Worm (Caenorhabditis elegans) whole organism, L1 larva: Measurements from ENCODE around the gene lea-1.

Source experiments
- Y116A8C.19 ChIP-seq: sonication (generic microtip); optimal IDR thresholded peaks from 2 replicates; lab custom pipeline; 2016; ENCODE audit warnings: missing compliant biosample characterization, missing genetic modification characterization, borderline replicate concordance
- blmp-1 ChIP-seq: fragments of 150-350 bp; optimal IDR thresholded peaks from 2 replicates; lab custom pipeline; 2014; ENCODE audit warnings: missing biosample characterization, missing genetic modification characterization
- ceh-8 ChIP-seq: fragments of 200-800 bp; sonication (Bioruptor generic); optimal IDR thresholded peaks from 2 replicates; lab custom pipeline; 2018; ENCODE audit warnings: mild to moderate bottlenecking, missing genetic modification characterization, moderate library complexity, missing compliant biosample characterization
- ceh-82 ChIP-seq, 3 experiments: fragments of 150-350 bp in 1 of 3; sonication (generic microtip) in 2 of 3; optimal IDR thresholded peaks; 2 replicates each; lab custom pipeline; 2014 to 2017; ENCODE audit warnings: missing biosample characterization in 3 of 3, missing genetic modification characterization in 3 of 3
- dpl-1 ChIP-seq, 3 experiments: fragments of 150-350 bp in 2 of 3; sonication (generic microtip) in 1 of 3; optimal IDR thresholded peaks; 2 replicates each; lab custom pipeline; 2014 to 2017; ENCODE audit warnings: missing biosample characterization in 3 of 3, missing genetic modification characterization in 3 of 3, missing genetic modification reagents in 3 of 3
- dsc-1 ChIP-seq: sonication (generic microtip); optimal IDR thresholded peaks from 2 replicates; lab custom pipeline; 2016; ENCODE audit warnings: mild to moderate bottlenecking, missing genetic modification characterization, missing compliant biosample characterization
- efl-1 ChIP-seq, 4 experiments: fragments of 150-350 bp; optimal IDR thresholded peaks in 3 of 4; peaks in 1 of 4; 1 replicate in 1 of 4; 2 replicates in 3 of 4; lab custom pipeline; 2014; ENCODE audit warnings: missing biosample characterization in 2 of 4, missing genetic modification characterization in 2 of 4, missing genetic modification reagents in 2 of 4
- egl-13 ChIP-seq: sonication (generic microtip); optimal IDR thresholded peaks from 2 replicates; lab custom pipeline; 2016; ENCODE audit warnings: missing genotype, missing genetic modification reagents, missing genetic modification characterization, missing compliant biosample characterization
- elt-2 ChIP-seq: sonication (generic microtip); optimal IDR thresholded peaks from 2 replicates; lab custom pipeline; 2016; ENCODE audit warnings: missing genetic modification characterization, mild to moderate bottlenecking, inconsistent platforms, missing compliant biosample characterization, missing genetic modification reagents
- elt-3 ChIP-seq, 6 experiments: fragments of 150-350 bp in 1 of 6; sonication (generic microtip); optimal IDR thresholded peaks; 2 replicates each; lab custom pipeline; 2017 to 2018; ENCODE audit warnings: missing biosample characterization in 6 of 6, missing genetic modification characterization in 6 of 6, inconsistent platforms in 1 of 6
- ets-5 ChIP-seq: fragments of 200-800 bp; sonication (Bioruptor generic); IDR thresholded peaks from 2 replicates; pipeline ENCODE4 v1.3.6; 2022; ENCODE audit warnings: missing genetic modification characterization, missing compliant biosample characterization
- fkh-8 ChIP-seq: sonication (generic microtip); optimal IDR thresholded peaks from 2 replicates; lab custom pipeline; 2016; ENCODE audit warnings: mild to moderate bottlenecking, missing genetic modification characterization, missing compliant biosample characterization
- grh-1 ChIP-seq: fragments of 200-800 bp; sonication (Bioruptor generic); IDR thresholded peaks from 2 replicates; pipeline ENCODE4 v1.3.6; 2022; ENCODE audit warnings: missing genetic modification reagents, missing genetic modification characterization, missing compliant biosample characterization
- hlh-17 ChIP-seq: fragments of 200-800 bp; sonication (Bioruptor generic); optimal IDR thresholded peaks from 2 replicates; lab custom pipeline; 2018; ENCODE audit warnings: missing genetic modification characterization, mild to moderate bottlenecking, missing compliant biosample characterization, moderate library complexity, borderline replicate concordance
- irx-1 ChIP-seq: sonication (generic microtip); optimal IDR thresholded peaks from 2 replicates; lab custom pipeline; 2016; ENCODE audit warnings: missing genetic modification characterization, missing compliant biosample characterization
- isw-1 ChIP-seq: fragments of 200-800 bp; sonication (Bioruptor generic); IDR thresholded peaks from 2 replicates; pipeline ENCODE4 v1.3.6; 2022; ENCODE audit warnings: missing genetic modification characterization, missing compliant biosample characterization
- lin-14 ChIP-seq: fragments of 200-800 bp; sonication (Bioruptor generic); optimal IDR thresholded peaks from 2 replicates; lab custom pipeline; 2018; ENCODE audit warnings: mild to moderate bottlenecking, missing genetic modification characterization, moderate library complexity, missing compliant biosample characterization
- lir-3 ChIP-seq: sonication (generic microtip); optimal IDR thresholded peaks from 2 replicates; lab custom pipeline; 2016; ENCODE audit warnings: mild to moderate bottlenecking, missing genetic modification characterization, moderate library complexity, missing compliant biosample characterization; ENCODE audit not compliant: poor library complexity
- lsy-2 ChIP-seq, 2 experiments: fragments of 150-350 bp; optimal IDR thresholded peaks; 2 replicates each; lab custom pipeline; 2014; ENCODE audit warnings: missing biosample characterization in 2 of 2, missing genetic modification characterization in 2 of 2
- mab-9 ChIP-seq: fragments of 200-800 bp; sonication (Bioruptor generic); IDR thresholded peaks from 2 replicates; pipeline ENCODE4 v1.3.6; 2022; ENCODE audit warnings: missing genetic modification reagents, missing genetic modification characterization, missing compliant biosample characterization
- mep-1 ChIP-seq: fragments of 150-350 bp; optimal IDR thresholded peaks from 2 replicates; lab custom pipeline; 2014; ENCODE audit warnings: missing biosample characterization, missing genetic modification characterization
- nhr-11 ChIP-seq: fragments of 150-350 bp; optimal IDR thresholded peaks from 2 replicates; lab custom pipeline; 2014; ENCODE audit warnings: missing biosample characterization, missing genetic modification characterization
- nhr-12 ChIP-seq: sonication (generic microtip); optimal IDR thresholded peaks from 2 replicates; lab custom pipeline; 2017; ENCODE audit warnings: missing biosample characterization, missing genetic modification characterization
- nhr-28 ChIP-seq: fragments of 150-350 bp; optimal IDR thresholded peaks from 2 replicates; lab custom pipeline; 2014; ENCODE audit warnings: missing biosample characterization, missing genetic modification characterization
- nhr-47 ChIP-seq: sonication (generic microtip); optimal IDR thresholded peaks from 2 replicates; lab custom pipeline; 2016; ENCODE audit warnings: mild to moderate bottlenecking, missing genetic modification characterization, moderate library complexity, missing compliant biosample characterization
- nhr-71 ChIP-seq: sonication (generic microtip); optimal IDR thresholded peaks from 2 replicates; lab custom pipeline; 2016; ENCODE audit warnings: mild to moderate bottlenecking, missing genetic modification characterization, moderate library complexity, missing compliant biosample characterization
- nhr-77 ChIP-seq: fragments of 150-350 bp; optimal IDR thresholded peaks from 2 replicates; lab custom pipeline; 2014; ENCODE audit warnings: missing biosample characterization, missing genetic modification characterization
- nhr-85 ChIP-seq: sonication (generic microtip); peaks from one replicate; lab custom pipeline; 2016; ENCODE audit warnings: missing genetic modification characterization, inconsistent platforms, missing compliant biosample characterization
- pax-3 ChIP-seq: fragments of 200-800 bp; sonication (Bioruptor generic); optimal IDR thresholded peaks from 2 replicates; lab custom pipeline; 2018; ENCODE audit warnings: mild to moderate bottlenecking, missing genetic modification characterization, moderate library complexity, missing compliant biosample characterization
- skn-1 ChIP-seq: fragments of 150-350 bp; optimal IDR thresholded peaks from 2 replicates; lab custom pipeline; 2014; ENCODE audit warnings: missing biosample characterization, missing genetic modification characterization
- snu-23 ChIP-seq: sonication (generic microtip); optimal IDR thresholded peaks from 2 replicates; lab custom pipeline; 2016; ENCODE audit warnings: missing genetic modification characterization, missing compliant biosample characterization
- sox-4 ChIP-seq: sonication (generic microtip); optimal IDR thresholded peaks from 2 replicates; lab custom pipeline; 2016; ENCODE audit warnings: missing genetic modification characterization, missing compliant biosample characterization
- swsn-7 ChIP-seq: sonication (generic microtip); optimal IDR thresholded peaks from 2 replicates; lab custom pipeline; 2016; ENCODE audit warnings: missing genetic modification characterization, missing compliant biosample characterization
- unc-130 ChIP-seq: fragments of 150-350 bp; optimal IDR thresholded peaks from 2 replicates; lab custom pipeline; 2017; ENCODE audit warnings: missing biosample characterization, missing genetic modification characterization, inconsistent platforms
- unc-30 ChIP-seq: sonication (generic microtip); optimal IDR thresholded peaks from 2 replicates; lab custom pipeline; 2017; ENCODE audit warnings: missing biosample characterization, missing genetic modification characterization
- unc-62 ChIP-seq: fragments of 150-350 bp; optimal IDR thresholded peaks from 2 replicates; lab custom pipeline; 2014; ENCODE audit warnings: missing biosample characterization, missing genetic modification reagents, missing genetic modification characterization
- unc-86 ChIP-seq: sonication (generic microtip); optimal IDR thresholded peaks from 2 replicates; lab custom pipeline; 2016; ENCODE audit warnings: missing genetic modification characterization, missing compliant biosample characterization
- unc-98 ChIP-seq: fragments of 200-800 bp; sonication (Bioruptor generic); IDR thresholded peaks from 2 replicates; pipeline ENCODE4 v1.3.6; 2022; ENCODE audit warnings: missing genetic modification characterization, missing compliant biosample characterization
- zag-1 ChIP-seq: fragments of 150-350 bp; optimal IDR thresholded peaks from 2 replicates; lab custom pipeline; 2014; ENCODE audit warnings: missing biosample characterization, missing genetic modification characterization

The lea-1 gene

DNA sequence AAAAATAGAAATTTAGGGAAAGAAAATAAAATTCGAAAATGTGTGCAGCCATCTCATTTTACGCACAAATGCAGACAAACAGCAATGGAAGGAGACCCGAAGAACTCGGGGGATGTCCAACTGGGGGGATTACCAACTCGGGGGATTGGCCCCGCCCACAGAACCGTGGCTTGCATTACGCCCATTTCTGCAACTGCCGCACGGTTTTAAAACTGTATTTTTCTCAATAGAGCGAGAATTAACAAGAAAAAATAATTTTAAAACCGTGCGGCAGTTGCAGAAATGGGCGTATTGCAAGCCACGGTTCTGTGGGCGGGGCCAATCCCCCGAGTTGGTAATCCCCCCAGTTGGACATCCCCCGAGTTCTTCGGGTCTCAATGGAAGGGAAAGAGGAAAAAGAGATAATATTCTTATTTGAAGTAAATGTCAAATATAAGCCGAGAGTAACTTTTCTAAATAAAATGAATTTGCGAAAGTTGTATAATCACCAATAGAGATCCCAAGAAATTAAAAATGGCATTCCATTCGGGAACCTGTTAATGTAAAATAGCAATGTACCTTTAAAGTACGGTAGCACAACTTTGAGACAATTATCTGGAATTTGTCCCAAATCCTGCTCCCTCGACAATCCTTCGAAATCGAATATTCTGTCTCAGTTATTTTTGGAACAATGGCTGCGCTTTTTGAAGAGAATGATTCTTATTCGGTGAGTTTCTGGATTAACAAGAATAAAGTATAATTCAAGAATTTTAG lies 30.8 kb upstream of the lea-1 start, which contains the start of the genes ruvb-1 and tofu-1 (continued):
- TF ChIP-seq nhr-71 (tag; lab: Kevin White, UChicago) (peak; percentile 81), unc-86 (tag; lab: Kevin White, UChicago) (peak; percentile 64), skn-1 (tag; lab: Kevin White, UChicago) (peak; percentile 3), lir-3 (tag; lab: Kevin White, UChicago) (peak; percentile 64), snu-23 (peak; percentile 82), pax-3 (tag; lab: Kevin White, UChicago) (peak; percentile 14), mab-9 (GFP tag; lab: Robert Waterston, UW) (peak; percentile 52), nhr-85 (tag; lab: Kevin White, UChicago) (peak; percentile 79), dpl-1 (GFP tag; optimal IDR thresholded peaks at IDR 0.05; lab: Kevin White, UChicago) (peak; percentile 5 to 65 (median 49)), grh-1 (GFP tag; lab: Robert Waterston, UW) (peak; percentile 78), ceh-82 (tag; optimal IDR thresholded peaks at IDR 0.05; lab: Kevin White, UChicago) (peak in 2 of 3 experiments; percentile 39 to 42), efl-1 (optimal IDR thresholded peaks at IDR 0.05; lab: Kevin White, UChicago) (peak; percentile 30 to 60), efl-1 (GFP tag; optimal IDR thresholded peaks at IDR 0.05 in 1 of 2; lab: Kevin White, UChicago) (peak; percentile 49 to 96), blmp-1 (peak; percentile 14), isw-1 (peak; percentile 48), nhr-47 (tag; lab: Kevin White, UChicago) (peak; percentile 84)

DNA sequence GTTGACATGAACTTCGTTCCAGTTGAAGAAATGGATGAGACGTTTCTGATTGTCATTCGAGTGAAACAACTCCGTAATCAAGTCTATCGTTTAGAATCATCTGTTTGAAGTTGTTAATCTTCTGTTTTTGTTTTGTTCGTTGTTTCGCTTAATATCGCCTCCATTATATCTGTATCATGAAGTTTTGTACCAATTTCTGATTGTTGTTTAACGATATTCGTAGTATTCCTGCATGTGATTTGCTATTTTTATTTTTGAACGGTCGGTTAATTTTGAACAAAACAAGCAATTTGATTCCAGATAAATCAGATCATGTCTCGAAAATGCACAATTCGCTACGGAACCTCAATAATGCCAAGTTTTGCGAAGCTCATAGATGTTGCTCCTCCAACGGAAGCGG lies 29.2 kb upstream of the lea-1 start, which contains the start of gene C27H6.9:
Gene C27H6.9 (plus strand): TSS at position 301 of the 400 bp plus-strand sequence.
- no peak for TF ChIP-seq swsn-7 (tag; lab: Kevin White, UChicago)

DNA sequence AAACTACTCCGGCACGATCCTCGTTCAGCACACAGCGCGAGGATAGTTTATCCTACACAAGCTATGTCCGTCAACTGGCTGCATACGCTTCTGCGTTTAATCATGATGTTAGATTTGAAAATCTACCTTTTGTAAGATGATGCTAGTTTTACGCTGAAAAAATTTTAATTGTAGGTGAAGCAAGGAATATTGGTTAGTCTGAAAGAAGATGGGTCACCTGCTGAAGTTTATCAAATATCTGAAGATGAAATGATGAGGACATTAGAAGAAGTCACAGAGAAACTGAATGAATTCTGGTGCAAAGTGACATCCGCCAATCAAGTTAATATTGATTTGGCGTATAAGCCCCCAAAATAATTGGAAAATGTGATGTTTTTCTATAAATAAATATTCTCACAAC lies 28.2 kb upstream of the lea-1 start:
- no peak for TF ChIP-seq efl-1 (optimal IDR thresholded peaks at IDR 0.05; lab: Kevin White, UChicago)
- TF ChIP-seq efl-1 (GFP tag; optimal IDR thresholded peaks at IDR 0.05 in 1 of 2; lab: Kevin White, UChicago): peak in 1 of 2 experiments; percentile 61
- TF ChIP-seq nhr-12 (tag; lab: Kevin White, UChicago): no peak

DNA sequence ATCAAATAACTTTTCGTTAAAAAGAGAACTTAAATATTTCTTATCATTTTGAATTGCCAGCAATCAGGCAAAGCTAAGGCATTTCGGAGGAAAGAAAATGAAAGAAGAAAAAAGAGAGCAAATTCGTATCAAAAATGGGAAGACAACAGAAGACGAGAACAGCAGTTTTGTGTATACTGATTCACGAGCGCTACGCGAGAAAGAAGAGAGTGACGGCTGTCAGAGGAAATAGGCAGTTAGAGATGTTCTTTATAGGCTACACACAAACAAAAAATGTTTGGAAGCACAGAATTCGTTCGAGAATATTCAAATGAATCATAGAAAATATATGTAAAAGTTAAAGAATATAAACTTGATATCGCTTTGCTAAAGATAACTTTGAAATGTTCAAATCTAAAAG lies 26.9 kb upstream of the lea-1 start:
- TF ChIP-seq sox-4 (tag; lab: Kevin White, UChicago): no peak
- no peak for TF ChIP-seq nhr-47 (tag; lab: Kevin White, UChicago)
- no peak for TF ChIP-seq hlh-17
- no peak for TF ChIP-seq blmp-1
- peak; percentile 32 for TF ChIP-seq elt-2
- TF ChIP-seq nhr-77 (tag; lab: Kevin White, UChicago): no peak
- no peak for TF ChIP-seq Y116A8C.19
- TF ChIP-seq lir-3 (tag; lab: Kevin White, UChicago): no peak
- TF ChIP-seq efl-1 (optimal IDR thresholded peaks at IDR 0.05; lab: Kevin White, UChicago): no peak
- no peak for TF ChIP-seq efl-1 (GFP tag; optimal IDR thresholded peaks at IDR 0.05 in 1 of 2; lab: Kevin White, UChicago)
- TF ChIP-seq zag-1 (tag; lab: Kevin White, UChicago): no peak
- TF ChIP-seq ceh-8 (GFP tag; lab: Kevin White, UChicago): no peak
- no peak for TF ChIP-seq egl-13
- TF ChIP-seq swsn-7 (tag; lab: Kevin White, UChicago): no peak
- no peak for TF ChIP-seq unc-98 (GFP tag; lab: Robert Waterston, UW)
- peak; percentile 33 for TF ChIP-seq mep-1 (tag; lab: Kevin White, UChicago)
- TF ChIP-seq snu-23: peak; percentile 17
- TF ChIP-seq dsc-1 (tag; lab: Kevin White, UChicago): no peak
- no peak for TF ChIP-seq fkh-8 (tag; lab: Kevin White, UChicago)
- TF ChIP-seq unc-30 (tag; lab: Kevin White, UChicago): no peak
- TF ChIP-seq irx-1 (tag; lab: Kevin White, UChicago): no peak
- no peak for TF ChIP-seq isw-1
- peak; percentile 39 for TF ChIP-seq lin-14 (GFP tag; lab: Kevin White, UChicago)
- no peak for TF ChIP-seq unc-130 (tag; lab: Kevin White, UChicago)
- no peak for TF ChIP-seq nhr-28
- TF ChIP-seq ets-5 (GFP tag; lab: Robert Waterston, UW): no peak
- no peak for TF ChIP-seq nhr-71 (tag; lab: Kevin White, UChicago)
- no peak for TF ChIP-seq pax-3 (tag; lab: Kevin White, UChicago)
- TF ChIP-seq nhr-11 (tag; lab: Kevin White, UChicago): peak; percentile 57
- TF ChIP-seq lsy-2 (tag; optimal IDR thresholded peaks at IDR 0.05; lab: Kevin White, UChicago): peak in 1 of 2 experiments; percentile 7
- no peak for TF ChIP-seq unc-62 (GFP tag; lab: Kevin White, UChicago)
- TF ChIP-seq elt-3 (tag; optimal IDR thresholded peaks at IDR 0.05; lab: Kevin White, UChicago): no peak
- TF ChIP-seq, all 84 proteins: peak for 6
